Worm (Caenorhabditis elegans): Measurements from ENCODE around the gene F46H5.3.

The F46H5.3 gene

DNA sequence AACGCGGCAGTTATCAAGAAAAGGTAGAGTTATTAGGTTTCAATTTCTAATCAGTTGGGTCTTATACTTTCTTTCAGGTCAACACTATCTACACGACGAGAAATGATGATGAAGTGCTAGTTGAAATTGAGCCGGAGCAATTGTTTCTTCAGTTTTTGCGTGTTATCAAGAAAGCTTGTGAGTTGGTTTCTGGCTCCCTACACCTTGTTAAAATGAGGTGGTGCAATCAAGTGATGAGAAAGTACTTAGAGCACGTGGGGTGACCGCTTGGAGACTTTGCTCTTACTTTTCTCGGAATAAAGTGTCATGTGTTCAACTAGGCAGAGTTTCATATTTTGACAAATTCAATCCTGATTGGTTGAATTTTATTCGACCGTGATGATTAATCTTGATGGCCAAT lies 38.0 kb downstream of the F46H5.3 start (continued):
- TF ChIP-seq pax-3 (tag; optimal IDR thresholded peaks at IDR 0.05), result no peak
- TF ChIP-seq pqm-1 (tag; optimal IDR thresholded peaks at IDR 0.05), result no peak
- TF ChIP-seq fkh-10 (GFP tag; optimal IDR thresholded peaks at IDR 0.05), result no peak
- no peak for TF ChIP-seq Y116A8C.19 (tag; optimal IDR thresholded peaks at IDR 0.05; ENCODE audit: borderline replicate concordance)
- peak; percentile 13 for TF ChIP-seq rnt-1 (tag; optimal IDR thresholded peaks at IDR 0.05)
- peak; percentile 6 for TF ChIP-seq nhr-20 (tag; optimal IDR thresholded peaks at IDR 0.05)

DNA sequence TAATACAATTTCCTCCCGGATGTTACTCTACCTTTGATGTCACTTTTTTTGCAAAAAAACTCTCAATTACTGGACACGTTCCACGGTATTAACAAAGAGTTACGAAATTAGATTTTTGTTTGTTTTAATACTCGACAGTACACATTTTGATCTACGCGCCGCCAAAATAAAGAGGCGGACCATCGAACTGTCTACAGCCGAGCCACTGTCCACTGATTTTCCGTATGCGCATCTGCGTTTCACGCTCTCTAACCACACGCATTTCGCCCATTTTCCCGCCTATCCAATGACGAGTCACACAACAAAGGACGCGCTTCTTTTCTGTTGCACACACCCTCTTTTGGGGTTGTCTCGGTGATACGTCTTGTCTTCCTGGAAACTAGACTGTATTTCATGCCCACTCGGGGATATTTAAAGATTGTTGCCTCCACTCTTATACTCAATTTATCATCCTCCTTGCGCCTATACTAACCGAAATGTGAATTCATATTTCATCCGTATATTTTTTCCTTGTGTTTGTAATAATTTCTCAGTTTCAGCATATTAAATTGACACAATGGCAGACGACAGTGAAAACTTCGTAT lies 38.5 kb downstream of the F46H5.3 start, which contains the start of gene C55B6.1:
Gene C55B6.1 (plus strand): TSS at position 534 of the 584 bp plus-strand sequence.
- no peak for TF ChIP-seq lin-39 (tag; optimal IDR thresholded peaks at IDR 0.05)
- TF ChIP-seq sox-4 (tag; optimal IDR thresholded peaks at IDR 0.05), result no peak
- no peak for TF ChIP-seq zip-4 (GFP tag; optimal IDR thresholded peaks at IDR 0.05)
- TF ChIP-seq ets-5 (GFP tag; IDR thresholded peaks at IDR 0.05), result no peak
- TF ChIP-seq nhr-11 (tag; optimal IDR thresholded peaks at IDR 0.05), result no peak
- no peak for TF ChIP-seq swsn-7 (tag; optimal IDR thresholded peaks at IDR 0.05)
- TF ChIP-seq nhr-28 (tag; optimal IDR thresholded peaks at IDR 0.05), result no peak
- TF ChIP-seq ceh-8 (GFP tag; optimal IDR thresholded peaks at IDR 0.05), result no peak
- TF ChIP-seq sptf-1 (tag; optimal IDR thresholded peaks at IDR 0.05), result no peak
- TF ChIP-seq C34B4.2 (tag; optimal IDR thresholded peaks at IDR 0.05), result no peak
- no peak for TF ChIP-seq zag-1 (tag; optimal IDR thresholded peaks at IDR 0.05)
- TF ChIP-seq ama-1 (optimal IDR thresholded peaks at IDR 0.05), result no peak
- TF ChIP-seq ceh-90 (tag; optimal IDR thresholded peaks at IDR 0.05), result no peak
- no peak for TF ChIP-seq lin-15B (tag; optimal IDR thresholded peaks at IDR 0.05)
- no peak for TF ChIP-seq mep-1 (tag; optimal IDR thresholded peaks at IDR 0.05)
- TF ChIP-seq nhr-12 (tag; optimal IDR thresholded peaks at IDR 0.05), result no peak

DNA sequence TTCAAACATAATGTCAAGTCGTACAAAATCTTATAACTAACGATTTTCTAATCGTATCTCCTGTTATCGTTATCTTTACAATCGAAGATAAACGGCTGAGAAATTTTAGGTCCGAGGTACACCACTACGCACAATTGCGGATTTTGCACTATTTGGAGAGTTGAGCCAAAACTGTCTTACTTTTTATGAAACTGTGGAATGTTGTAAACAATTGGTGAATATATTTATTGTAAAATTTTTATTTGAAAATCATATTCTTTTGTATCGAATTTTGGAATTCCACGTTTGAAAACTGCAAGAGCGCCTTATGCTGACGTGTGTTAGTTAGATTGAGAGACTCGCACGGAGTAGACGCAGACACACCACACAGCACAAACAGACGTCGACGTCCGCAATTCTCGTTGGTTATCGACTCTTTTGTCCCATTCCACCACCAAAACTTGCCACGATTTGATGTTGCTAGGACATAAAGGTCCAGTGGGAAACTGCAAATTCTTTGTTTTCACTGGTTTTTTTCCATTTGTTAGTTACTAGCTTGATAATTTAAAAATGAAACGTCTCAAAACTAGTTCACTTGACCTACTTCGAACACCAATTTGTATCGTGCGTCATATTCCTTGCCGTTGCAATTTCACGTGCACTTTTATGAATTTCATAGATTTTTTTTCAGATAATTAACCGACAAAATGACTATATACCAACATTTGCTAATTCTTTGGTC lies 44.4 kb downstream of the F46H5.3 start, which contains the start of gene dnj-7:
Gene dnj-7 (plus strand): TSS at position 671 of the 721 bp plus-strand sequence.
- TF ChIP-seq nhr-20 (tag; optimal IDR thresholded peaks at IDR 0.05) (peak; percentile 66), C34B4.2 (tag; optimal IDR thresholded peaks at IDR 0.05) (no peak), lsy-2 (tag; optimal IDR thresholded peaks at IDR 0.05) (peak in 1 of 2 experiments; percentile 42), elt-2 (tag; optimal IDR thresholded peaks at IDR 0.05) (peak; percentile 5), nhr-71 (tag; optimal IDR thresholded peaks at IDR 0.05) (peak; percentile 79), rnt-1 (tag; optimal IDR thresholded peaks at IDR 0.05) (no peak), ces-1 (GFP tag; optimal IDR thresholded peaks at IDR 0.05) (no peak), unc-86 (tag; optimal IDR thresholded peaks at IDR 0.05) (no peak), unc-98 (GFP tag; IDR thresholded peaks at IDR 0.05) (no peak), ceh-82 (tag; optimal IDR thresholded peaks at IDR 0.05) (no peak), sox-4 (tag; optimal IDR thresholded peaks at IDR 0.05) (peak; percentile 8), fkh-10 (GFP tag; optimal IDR thresholded peaks at IDR 0.05) (no peak), ceh-8 (GFP tag; optimal IDR thresholded peaks at IDR 0.05) (no peak), lin-39 (tag; optimal IDR thresholded peaks at IDR 0.05) (peak; percentile 21), hlh-4 (tag; optimal IDR thresholded peaks at IDR 0.05) (no peak), nhr-85 (tag) (peak; percentile 75), mep-1 (tag; optimal IDR thresholded peaks at IDR 0.05) (peak; percentile 69), irx-1 (tag; optimal IDR thresholded peaks at IDR 0.05) (peak; percentile 10), lin-15B (tag; optimal IDR thresholded peaks at IDR 0.05) (peak; percentile 18), egl-27 (tag; optimal IDR thresholded peaks at IDR 0.05) (no peak), dsc-1 (tag; optimal IDR thresholded peaks at IDR 0.05) (peak; percentile 13), nhr-90 (tag; optimal IDR thresholded peaks at IDR 0.05; ENCODE audit: poor library complexity) (peak; percentile 33), nhr-77 (tag; optimal IDR thresholded peaks at IDR 0.05) (no peak), skn-1 (tag; optimal IDR thresholded peaks at IDR 0.05) (no peak), lin-14 (GFP tag; optimal IDR thresholded peaks at IDR 0.05) (peak; percentile 81), mdl-1 (tag; optimal IDR thresholded peaks at IDR 0.05) (no peak), elt-3 (tag; optimal IDR thresholded peaks at IDR 0.05) (peak in 2 of 6 experiments; percentile 54 to 79), grh-1 (GFP tag; IDR thresholded peaks at IDR 0.05) (0 out of 2 replicates have a peak, but pooled peaks have one; percentile 22), tbx-2 (tag; optimal IDR thresholded peaks at IDR 0.05) (peak; percentile 67), nhr-76 (tag; optimal IDR thresholded peaks at IDR 0.05) (no peak), nhr-47 (tag; optimal IDR thresholded peaks at IDR 0.05) (no peak), blmp-1 (tag; optimal IDR thresholded peaks at IDR 0.05) (peak; percentile 39), ceh-63 (GFP tag; optimal IDR thresholded peaks at IDR 0.05) (no peak), nhr-19 (GFP tag; conservative IDR thresholded peaks at IDR 0.05) (no peak; the same call in 1 of the 2 replicates)
